Worm (Caenorhabditis elegans) whole organism, L3 larva: ENCODE results near the gene T20D4.3.
"Not testable (repeated sequence)": the region's sequence is repeated elsewhere in the genome, so short reads cannot be mapped to it uniquely, and the experiment has no call there.

Source experiments
- elt-1 ChIP-seq: fragments of 150-350 bp; optimal IDR thresholded peaks from 2 replicates; lab custom pipeline; 2014; ENCODE audit warnings: missing biosample characterization, missing genetic modification characterization
- jun-1 ChIP-seq: fragments of 150-350 bp; optimal IDR thresholded peaks from 2 replicates; lab custom pipeline; 2014; ENCODE audit warnings: missing biosample characterization, missing genetic modification reagents, missing genetic modification characterization
- snpc-4 ChIP-seq: fragments of 150-350 bp; optimal IDR thresholded peaks from 2 replicates; lab custom pipeline; 2014; ENCODE audit warnings: missing biosample characterization, missing genetic modification characterization

ce11 chrV:3399952-3400351, 18.1 kb upstream of the T20D4.3 start, which contains the start of gene T20D4.10:
- TF ChIP-seq snpc-4, jun-1, elt-1 (tag; lab: Kevin White, UChicago): not testable (repeated sequence)
